Worm (Caenorhabditis elegans) whole organism, L4 larva: ENCODE results near the gene ugt-64.

Source experiments
- F26F4.8 ChIP-seq: fragments of 200-800 bp; sonication (Bioruptor generic); conservative IDR thresholded peaks from 2 replicates; pipeline ENCODE4 v1.3.6; 2022; ENCODE audit warnings: missing genetic modification characterization, missing compliant biosample characterization
- Y105C5A.15 ChIP-seq: fragments of 200-800 bp; sonication (Bioruptor generic); IDR thresholded peaks from 2 replicates; pipeline ENCODE4 v1.3.6; 2022; ENCODE audit warnings: missing genetic modification characterization, missing compliant biosample characterization
- Y48G9A.11 ChIP-seq: fragments of 200-800 bp; sonication (Bioruptor generic); IDR thresholded peaks from 2 replicates; pipeline ENCODE4 v1.3.6; 2022; ENCODE audit warnings: missing genetic modification reagents, missing genetic modification characterization, missing compliant biosample characterization
- aha-1 ChIP-seq: fragments of 150-350 bp; peaks from one replicate; lab custom pipeline; 2014; ENCODE audit warnings: missing biosample characterization, missing genetic modification characterization
- aly-2 ChIP-seq: sonication (generic microtip); optimal IDR thresholded peaks from 2 replicates; lab custom pipeline; 2018; ENCODE audit warnings: missing biosample characterization, missing genetic modification characterization
- attf-4 ChIP-seq: sonication (generic microtip); optimal IDR thresholded peaks from 3 replicates; lab custom pipeline; 2017; ENCODE audit warnings: missing biosample characterization, missing genetic modification characterization
- ceh-20 ChIP-seq: fragments of 200-800 bp; sonication (Bioruptor generic); IDR thresholded peaks from 2 replicates; pipeline ENCODE4 v1.3.6; 2022; ENCODE audit warnings: missing genetic modification reagents, missing genetic modification characterization, missing compliant biosample characterization
- daf-16 ChIP-seq, 3 experiments: sonication (generic microtip); optimal IDR thresholded peaks; 2 replicates each; lab custom pipeline; 2016 to 2017; ENCODE audit warnings: missing genetic modification characterization in 3 of 3, missing genetic modification reagents in 3 of 3, mild to moderate bottlenecking in 2 of 3, missing compliant biosample characterization in 2 of 3, missing biosample characterization in 1 of 3, moderate library complexity in 1 of 3
- daf-8 ChIP-seq: fragments of 200-800 bp; sonication (Bioruptor generic); IDR thresholded peaks from 2 replicates; pipeline ENCODE4 v1.3.6; 2022; ENCODE audit warnings: missing genetic modification characterization, missing compliant biosample characterization
- dmd-9 ChIP-seq: fragments of 200-800 bp; sonication (Bioruptor generic); IDR thresholded peaks from 2 replicates; pipeline ENCODE4 v1.3.6; 2022; ENCODE audit warnings: missing genetic modification reagents, missing genetic modification characterization, missing compliant biosample characterization
- duxl-1 ChIP-seq: sonication (generic microtip); optimal IDR thresholded peaks from 2 replicates; lab custom pipeline; 2016; ENCODE audit warnings: mild to moderate bottlenecking, missing genetic modification characterization, moderate library complexity, missing compliant biosample characterization; ENCODE audit not compliant: poor library complexity
- egl-43 ChIP-seq: fragments of 200-800 bp; sonication (Bioruptor generic); IDR thresholded peaks from 2 replicates; pipeline ENCODE4 v1.3.6; 2022; ENCODE audit warnings: missing genetic modification reagents, missing genetic modification characterization, missing compliant biosample characterization
- hmg-1.1 ChIP-seq: fragments of 200-800 bp; sonication (Bioruptor generic); IDR thresholded peaks from 2 replicates; pipeline ENCODE4 v1.3.6; 2022; ENCODE audit warnings: missing genetic modification reagents, missing genetic modification characterization, missing compliant biosample characterization
- lin-1 ChIP-seq: fragments of 200-800 bp; sonication (Bioruptor generic); IDR thresholded peaks from 2 replicates; pipeline ENCODE4 v1.3.6; 2022; ENCODE audit warnings: missing genetic modification reagents, missing genetic modification characterization, missing compliant biosample characterization
- lin-13 ChIP-seq: fragments of 150-350 bp; optimal IDR thresholded peaks from 2 replicates; lab custom pipeline; 2014; ENCODE audit warnings: missing biosample characterization, missing genetic modification reagents, missing genetic modification characterization
- lin-29 ChIP-seq: fragments of 200-800 bp; sonication (Bioruptor generic); IDR thresholded peaks from 2 replicates; pipeline ENCODE4 v1.3.6; 2022; ENCODE audit warnings: missing genetic modification reagents, missing genetic modification characterization, missing compliant biosample characterization
- lir-3 ChIP-seq: sonication (generic microtip); optimal IDR thresholded peaks from 2 replicates; lab custom pipeline; 2016; ENCODE audit warnings: mild to moderate bottlenecking, missing genetic modification characterization, missing compliant biosample characterization
- lsy-2 ChIP-seq, 2 experiments: fragments of 150-350 bp in 1 of 2; sonication (generic microtip) in 1 of 2; optimal IDR thresholded peaks; 2 replicates each; lab custom pipeline; 2014 to 2017; ENCODE audit warnings: missing biosample characterization in 2 of 2, missing genetic modification characterization in 2 of 2
- mdt-29 ChIP-seq: fragments of 200-800 bp; sonication (Bioruptor generic); IDR thresholded peaks from 2 replicates; pipeline ENCODE4 v1.3.6; 2022; ENCODE audit warnings: missing genetic modification reagents, missing genetic modification characterization, missing compliant biosample characterization
- nhr-48 ChIP-seq: sonication (generic microtip); optimal IDR thresholded peaks from 2 replicates; lab custom pipeline; 2016; ENCODE audit warnings: mild to moderate bottlenecking, missing genetic modification characterization, missing compliant biosample characterization
- nhr-6 ChIP-seq: fragments of 150-350 bp; optimal IDR thresholded peaks from 2 replicates; lab custom pipeline; 2014; ENCODE audit warnings: missing biosample characterization, missing genetic modification characterization
- nhr-76 ChIP-seq: fragments of 150-350 bp; optimal IDR thresholded peaks from 2 replicates; lab custom pipeline; 2014; ENCODE audit warnings: missing biosample characterization, missing genetic modification characterization
- nhr-77 ChIP-seq: fragments of 150-350 bp; optimal IDR thresholded peaks from 2 replicates; lab custom pipeline; 2014; ENCODE audit warnings: missing biosample characterization, missing genetic modification characterization
- set-16 ChIP-seq: fragments of 200-800 bp; sonication (Bioruptor generic); IDR thresholded peaks from 2 replicates; pipeline ENCODE4 v1.3.6; 2022; ENCODE audit warnings: missing genetic modification reagents, missing genetic modification characterization, missing compliant biosample characterization
- snpc-1.2 ChIP-seq: fragments of 200-800 bp; sonication (Bioruptor generic); IDR thresholded peaks from 2 replicates; pipeline ENCODE4 v1.3.6; 2022; ENCODE audit warnings: missing genetic modification reagents, missing genetic modification characterization, missing compliant biosample characterization
- spr-3 ChIP-seq: fragments of 200-800 bp; sonication (Bioruptor generic); optimal IDR thresholded peaks from 2 replicates; lab custom pipeline; 2018; ENCODE audit warnings: mild to moderate bottlenecking, missing genetic modification characterization, missing compliant biosample characterization
- unc-62 ChIP-seq, 3 experiments: fragments of 150-350 bp in 1 of 3; sonication (generic microtip); optimal IDR thresholded peaks in 2 of 3; peaks in 1 of 3; 1 replicate in 1 of 3; 2 replicates in 2 of 3; lab custom pipeline; 2014 to 2017; ENCODE audit warnings: missing biosample characterization in 3 of 3, missing genetic modification characterization in 3 of 3, missing genetic modification reagents in 3 of 3, missing genotype in 1 of 3
- zfp-3 ChIP-seq: fragments of 200-800 bp; sonication (Bioruptor generic); conservative IDR thresholded peaks from 2 replicates; pipeline ENCODE4 v1.3.6; 2022; ENCODE audit warnings: missing genetic modification reagents, missing genetic modification characterization, missing compliant biosample characterization
- zip-2 ChIP-seq: fragments of 150-350 bp; optimal IDR thresholded peaks from 2 replicates; lab custom pipeline; 2014; ENCODE audit warnings: missing biosample characterization, missing genetic modification characterization

The ugt-64 gene

ce11 chrV:3484702-3485101 is 21.4 kb downstream of the ugt-64 start, which contains the start of gene srbc-33:
TSS of gene srbc-33 (minus strand) at chrV:3484802.
- TF ChIP-seq Y105C5A.15 (GFP tag; lab: Robert Waterston, UW) (no peak), lin-13 (GFP tag; lab: Kevin White, UChicago) (no peak), aha-1 (peak; percentile 3), lin-1 (no peak), snpc-1.2 (no peak)

- TF ChIP-seq daf-16 (GFP tag; optimal IDR thresholded peaks at IDR 0.05; lab: Kevin White, UChicago) (no peak), daf-16 (tag; optimal IDR thresholded peaks at IDR 0.05; lab: Kevin White, UChicago) (peak; percentile 96), aly-2 (tag; lab: Kevin White, UChicago) (no peak)
- TF ChIP-seq, all 104 proteins: peak for 1
Observed at ce11 chrV:3482550-3483002, 23.6 kb downstream of the ugt-64 start, which contains the start of gene lys-7. TSS of gene lys-7 (minus strand) at chrV:3482600.

- TF ChIP-seq ceh-20 (GFP tag; lab: Robert Waterston, UW) (no peak), mdt-29 (no peak), egl-43 (GFP tag; lab: Robert Waterston, UW) (no peak), aha-1 (no peak), attf-4 (tag; lab: Kevin White, UChicago) (no peak), lsy-2 (tag; optimal IDR thresholded peaks at IDR 0.05; lab: Kevin White, UChicago) (no peak), spr-3 (GFP tag; lab: Kevin White, UChicago) (no peak), nhr-77 (tag; lab: Kevin White, UChicago) (no peak), F26F4.8 (GFP tag; lab: Robert Waterston, UW) (no peak), duxl-1 (tag; lab: Kevin White, UChicago) (no peak), hmg-1.1 (GFP tag; lab: Robert Waterston, UW) (no peak), daf-16 (GFP tag; optimal IDR thresholded peaks at IDR 0.05; lab: Kevin White, UChicago) (no peak), daf-16 (tag; optimal IDR thresholded peaks at IDR 0.05; lab: Kevin White, UChicago) (no peak), nhr-76 (tag; lab: Kevin White, UChicago) (no peak)
Observed at ce11 chrV:3480346-3480745, 25.8 kb downstream of the ugt-64 start, which contains the start of gene srbc-30. TSS of gene srbc-30 (minus strand) at chrV:3480446.

- TF ChIP-seq zfp-3 (GFP tag; lab: Robert Waterston, UW): no peak
Observed at ce11 chrV:3477496-3477895, 28.7 kb downstream of the ugt-64 start, which contains the start of gene srbc-31. TSS of gene srbc-31 (minus strand) at chrV:3477596.

- TF ChIP-seq Y48G9A.11 (GFP tag; lab: Robert Waterston, UW) (no peak), unc-62 (GFP tag; optimal IDR thresholded peaks at IDR 0.05 in 1 of 2; lab: Kevin White, UChicago) (peak in 1 of 2 experiments; percentile 97), unc-62 (tag; optimal IDR thresholded peaks at IDR 0.05; lab: Kevin White, UChicago) (no peak)
Observed at ce11 chrV:3476228-3476627, 29.9 kb downstream of the ugt-64 start.

ce11 chrV:3475021-3475420 is 31.1 kb downstream of the ugt-64 start, which contains the start of gene oac-2:
TSS of gene oac-2 (minus strand) at chrV:3475121.
- no peak for TF ChIP-seq lir-3 (tag; lab: Kevin White, UChicago)
- no peak for TF ChIP-seq zip-2
- no peak for TF ChIP-seq nhr-77 (tag; lab: Kevin White, UChicago)
- TF ChIP-seq unc-62 (GFP tag; optimal IDR thresholded peaks at IDR 0.05 in 1 of 2; lab: Kevin White, UChicago): no peak
- TF ChIP-seq unc-62 (tag; optimal IDR thresholded peaks at IDR 0.05; lab: Kevin White, UChicago): no peak
- no peak for TF ChIP-seq lin-29 (GFP tag; lab: Robert Waterston, UW)
- no peak for TF ChIP-seq nhr-48 (tag; lab: Kevin White, UChicago)
- TF ChIP-seq set-16: no peak
- no peak for TF ChIP-seq dmd-9 (GFP tag; lab: Robert Waterston, UW)
- no peak for TF ChIP-seq daf-8 (GFP tag; lab: Robert Waterston, UW)
- no peak for TF ChIP-seq nhr-6 (tag; lab: Kevin White, UChicago)
- no peak for TF ChIP-seq Y105C5A.15 (GFP tag; lab: Robert Waterston, UW)
- no peak for TF ChIP-seq mdt-29
